Worm (Caenorhabditis elegans) whole organism, L3 larva: ENCODE measurements around the gene F22E5.20.
"Not testable (repeated sequence)": the region's sequence is repeated elsewhere in the genome, so short reads cannot be mapped to it uniquely, and the experiment has no call there.

ENCODE experiments used
- R02D3.7 ChIP-seq: fragments of 150-350 bp; optimal IDR thresholded peaks from 2 replicates; lab custom pipeline; 2014; ENCODE audit warnings: missing biosample characterization, missing genetic modification characterization
- aly-2 ChIP-seq: fragments of 150-350 bp; optimal IDR thresholded peaks from 2 replicates; lab custom pipeline; 2014; ENCODE audit warnings: missing biosample characterization, missing genetic modification characterization
- ceh-82 ChIP-seq: fragments of 150-350 bp; optimal IDR thresholded peaks from 2 replicates; lab custom pipeline; 2014; ENCODE audit warnings: missing biosample characterization, missing genetic modification characterization
- daf-12 ChIP-seq: fragments of 150-350 bp; optimal IDR thresholded peaks from 2 replicates; lab custom pipeline; 2014; ENCODE audit warnings: missing biosample characterization, missing genetic modification reagents, missing genetic modification characterization
- egl-27 ChIP-seq: sonication (generic microtip); optimal IDR thresholded peaks from 4 replicates; lab custom pipeline; 2017; ENCODE audit warnings: missing biosample characterization, missing genetic modification reagents, missing genetic modification characterization
- egl-5 ChIP-seq: fragments of 150-350 bp; optimal IDR thresholded peaks from 2 replicates; lab custom pipeline; 2017; ENCODE audit warnings: missing biosample characterization, missing genetic modification reagents, missing genetic modification characterization, inconsistent platforms
- elt-1 ChIP-seq: fragments of 150-350 bp; optimal IDR thresholded peaks from 2 replicates; lab custom pipeline; 2014; ENCODE audit warnings: missing biosample characterization, missing genetic modification characterization
- elt-2 ChIP-seq: sonication (generic microtip); optimal IDR thresholded peaks from 2 replicates; lab custom pipeline; 2016; ENCODE audit warnings: missing genetic modification reagents, mild to moderate bottlenecking, missing genetic modification characterization, missing compliant biosample characterization
- eor-1 ChIP-seq, 2 experiments: fragments of 150-350 bp; optimal IDR thresholded peaks; 2 replicates each; lab custom pipeline; 2014 to 2018; ENCODE audit warnings: missing biosample characterization in 2 of 2, missing genetic modification characterization in 2 of 2
- fkh-10 ChIP-seq: sonication (generic microtip); optimal IDR thresholded peaks from 2 replicates; lab custom pipeline; 2017; ENCODE audit warnings: missing biosample characterization, missing genetic modification reagents, missing genetic modification characterization
- fkh-2 ChIP-seq: fragments of 150-350 bp; optimal IDR thresholded peaks from 2 replicates; lab custom pipeline; 2014; ENCODE audit warnings: missing biosample characterization, missing genetic modification reagents, missing genetic modification characterization
- fos-1 ChIP-seq: fragments of 150-350 bp; optimal IDR thresholded peaks from 2 replicates; lab custom pipeline; 2014; ENCODE audit warnings: missing biosample characterization, missing genetic modification characterization
- jun-1 ChIP-seq: fragments of 150-350 bp; optimal IDR thresholded peaks from 2 replicates; lab custom pipeline; 2014; ENCODE audit warnings: missing biosample characterization, missing genetic modification reagents, missing genetic modification characterization
- lin-15B ChIP-seq: fragments of 150-350 bp; optimal IDR thresholded peaks from 2 replicates; lab custom pipeline; 2014; ENCODE audit warnings: missing biosample characterization, missing genetic modification characterization
- lin-39 ChIP-seq: fragments of 150-350 bp; optimal IDR thresholded peaks from 2 replicates; lab custom pipeline; 2018; ENCODE audit warnings: missing biosample characterization, missing genetic modification reagents, missing genetic modification characterization
- lsy-12 ChIP-seq: sonication (generic microtip); optimal IDR thresholded peaks from 2 replicates; lab custom pipeline; 2016; ENCODE audit warnings: mild to moderate bottlenecking, missing genetic modification characterization, missing compliant biosample characterization
- mdl-1 ChIP-seq: fragments of 150-350 bp; optimal IDR thresholded peaks from 2 replicates; lab custom pipeline; 2014; ENCODE audit warnings: missing biosample characterization, missing genetic modification characterization
- mml-1 ChIP-seq: fragments of 150-350 bp; sonication (generic microtip); optimal IDR thresholded peaks from 3 replicates; lab custom pipeline; 2014; ENCODE audit warnings: missing biosample characterization, missing genetic modification characterization
- nhr-11 ChIP-seq: fragments of 150-350 bp; optimal IDR thresholded peaks from 2 replicates; lab custom pipeline; 2014; ENCODE audit warnings: missing biosample characterization, missing genetic modification characterization
- nhr-12 ChIP-seq: fragments of 150-350 bp; optimal IDR thresholded peaks from 2 replicates; lab custom pipeline; 2014; ENCODE audit warnings: missing biosample characterization, missing genetic modification characterization
- nhr-23 ChIP-seq: fragments of 150-350 bp; optimal IDR thresholded peaks from 2 replicates; lab custom pipeline; 2014; ENCODE audit warnings: missing biosample characterization, missing genetic modification reagents, missing genetic modification characterization
- nhr-28 ChIP-seq: fragments of 150-350 bp; optimal IDR thresholded peaks from 2 replicates; lab custom pipeline; 2014; ENCODE audit warnings: missing biosample characterization, missing genetic modification characterization
- nhr-67 ChIP-seq: fragments of 150-350 bp; optimal IDR thresholded peaks from 2 replicates; lab custom pipeline; 2014; ENCODE audit warnings: missing biosample characterization, missing genetic modification characterization
- pha-4 ChIP-seq: fragments of 150-350 bp; optimal IDR thresholded peaks from 2 replicates; lab custom pipeline; 2014; ENCODE audit warnings: missing biosample characterization, missing genetic modification reagents, missing genetic modification characterization
- pqm-1 ChIP-seq: fragments of 150-350 bp; optimal IDR thresholded peaks from 2 replicates; lab custom pipeline; 2017; ENCODE audit warnings: missing biosample characterization, missing genetic modification characterization, inconsistent platforms
- sea-2 ChIP-seq: fragments of 150-350 bp; sonication (generic microtip); optimal IDR thresholded peaks from 4 replicates; lab custom pipeline; 2014; ENCODE audit warnings: missing biosample characterization, missing genetic modification reagents, missing genetic modification characterization
- skn-1 ChIP-seq: fragments of 150-350 bp; optimal IDR thresholded peaks from 2 replicates; lab custom pipeline; 2014; ENCODE audit warnings: missing biosample characterization, missing genetic modification characterization
- unc-39 ChIP-seq: sonication (generic microtip); optimal IDR thresholded peaks from 4 replicates; lab custom pipeline; 2017; ENCODE audit warnings: missing biosample characterization, missing genetic modification characterization
- zag-1 ChIP-seq: fragments of 150-350 bp; optimal IDR thresholded peaks from 2 replicates; lab custom pipeline; 2014; ENCODE audit warnings: missing biosample characterization, missing genetic modification characterization
- ztf-4 ChIP-seq: fragments of 150-350 bp; optimal IDR thresholded peaks from 2 replicates; lab custom pipeline; 2014; ENCODE audit warnings: missing biosample characterization, missing genetic modification characterization

Gene F22E5.20

ce11 chrII:2681118-2681517, 7.7 kb upstream of the F22E5.20 start, which contains the start of gene F34D6.1:
Gene F34D6.1 (minus strand): TSS chrII:2681218.
- no peak for TF ChIP-seq fos-1 (tag; lab: Kevin White, UChicago)
- no peak for TF ChIP-seq mdl-1 (tag; lab: Kevin White, UChicago)
- no peak for TF ChIP-seq fkh-2 (tag; lab: Kevin White, UChicago)

- no peak for TF ChIP-seq eor-1 (tag; optimal IDR thresholded peaks at IDR 0.05; lab: Kevin White, UChicago)
- TF ChIP-seq daf-12 (tag; lab: Kevin White, UChicago): no peak
- peak; percentile 4 for TF ChIP-seq skn-1 (tag; lab: Kevin White, UChicago)
- no peak for TF ChIP-seq fkh-2 (tag; lab: Kevin White, UChicago)
- TF ChIP-seq ceh-82: no peak
- TF ChIP-seq egl-5 (tag; lab: Kevin White, UChicago): no peak
- TF ChIP-seq fkh-10 (GFP tag; lab: Kevin White, UChicago): no peak
- TF ChIP-seq elt-1: no peak
- no peak for TF ChIP-seq jun-1 (tag; lab: Kevin White, UChicago)
- no peak for TF ChIP-seq mdl-1 (tag; lab: Kevin White, UChicago)
- TF ChIP-seq unc-39 (tag; lab: Kevin White, UChicago): no peak
- no peak for TF ChIP-seq nhr-23 (tag; lab: Kevin White, UChicago)
- TF ChIP-seq R02D3.7 (tag; lab: Kevin White, UChicago): no peak
- TF ChIP-seq lsy-12 (tag; lab: Kevin White, UChicago): no peak
- no peak for TF ChIP-seq lin-39 (tag; lab: Kevin White, UChicago)
- TF ChIP-seq lin-15B (tag; lab: Kevin White, UChicago): no peak
- peak; percentile 94 for TF ChIP-seq elt-2 (tag; lab: Kevin White, UChicago)
- TF ChIP-seq mml-1 (tag; lab: Kevin White, UChicago): no peak
- TF ChIP-seq pqm-1: peak; percentile 69
These were observed 4.2 kb upstream of the F22E5.20 start, which contains the start of gene F22E5.17 for ce11 chrII:2677534-2678168. Gene F22E5.17 (plus strand): TSS chrII:2678041.

ce11 chrII:2672320-2672719, 1.1 kb downstream of the F22E5.20 start, which contains the start of gene sri-57:
Gene sri-57 (minus strand): TSS chrII:2672420.
- TF ChIP-seq fos-1 (tag; lab: Kevin White, UChicago); sea-2 (GFP tag; lab: Kevin White, UChicago); mdl-1 (tag; lab: Kevin White, UChicago): not testable (repeated sequence)

- TF ChIP-seq pha-4 (no peak), nhr-28 (no peak), mml-1 (tag; lab: Kevin White, UChicago) (no peak), eor-1 (tag; optimal IDR thresholded peaks at IDR 0.05; lab: Kevin White, UChicago) (no peak), sea-2 (GFP tag; lab: Kevin White, UChicago) (no peak)
These were observed 7.8 kb downstream of the F22E5.20 start, which contains the start of gene F22E5.22 for ce11 chrII:2665606-2666005. Gene F22E5.22 (plus strand): TSS chrII:2665906.

DNA sequence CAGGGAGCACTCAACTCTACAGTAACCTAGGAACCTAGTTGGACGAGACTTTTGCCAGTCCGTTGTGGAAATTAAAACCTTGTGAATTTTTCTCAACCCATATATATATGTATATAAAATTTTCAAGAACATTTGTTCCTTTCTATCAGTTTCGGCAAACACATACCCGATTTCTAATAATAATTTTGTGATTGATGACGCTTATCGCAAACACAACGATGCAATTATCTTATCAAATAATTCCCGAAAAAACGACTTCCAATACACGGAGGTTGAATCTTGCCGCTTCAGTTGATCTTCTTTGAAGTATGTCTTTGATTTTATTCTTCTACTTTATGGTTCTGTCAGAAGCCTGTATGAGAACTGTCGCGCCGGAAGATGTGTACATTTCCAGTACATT, 8.4 kb downstream of the F22E5.20 start, which contains the start of gene F22E5.2:
Gene F22E5.2 (plus strand): TSS at position 301 of the 400 bp plus-strand sequence.
- TF ChIP-seq nhr-12, daf-12, unc-39 (tag; lab: Kevin White, UChicago): not testable (repeated sequence)

DNA sequence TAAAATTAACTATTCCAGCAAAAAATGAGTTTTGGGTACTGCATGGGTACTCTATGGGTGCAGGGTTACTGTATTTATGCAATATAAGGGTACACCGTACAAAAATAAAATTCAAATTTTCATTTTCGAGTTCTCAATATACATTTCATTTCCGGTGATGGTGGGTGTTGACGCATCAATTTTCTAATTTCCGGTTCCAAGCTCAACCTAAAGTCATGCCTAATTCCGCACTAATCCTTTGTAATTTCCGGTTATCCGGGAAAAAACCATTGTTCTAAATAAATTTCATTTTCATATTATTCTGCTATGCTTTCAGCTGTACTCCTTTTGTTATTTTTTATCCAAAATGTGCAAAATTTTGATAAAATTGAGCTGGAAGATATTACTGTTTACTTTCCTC, 14.1 kb downstream of the F22E5.20 start, which contains the start of gene gcy-21:
Gene gcy-21 (plus strand): TSS at position 301 of the 400 bp plus-strand sequence.
- no peak for TF ChIP-seq pqm-1

ce11 chrII:2656606-2657005, 16.8 kb downstream of the F22E5.20 start, which contains the start of gene sri-47:
Gene sri-47 (plus strand): TSS chrII:2656906.
- no peak for TF ChIP-seq aly-2 (tag; lab: Kevin White, UChicago)
- TF ChIP-seq nhr-67 (tag; lab: Kevin White, UChicago): no peak
- no peak for TF ChIP-seq nhr-11 (tag; lab: Kevin White, UChicago)
- TF ChIP-seq daf-12 (tag; lab: Kevin White, UChicago): no peak
- TF ChIP-seq ceh-82: no peak
- TF ChIP-seq zag-1 (tag; lab: Kevin White, UChicago): no peak
- TF ChIP-seq egl-27 (tag; lab: Kevin White, UChicago): no peak
- no peak for TF ChIP-seq elt-1
- no peak for TF ChIP-seq fkh-10 (GFP tag; lab: Kevin White, UChicago)
- no peak for TF ChIP-seq skn-1 (tag; lab: Kevin White, UChicago)
- no peak for TF ChIP-seq ztf-4 (tag; lab: Kevin White, UChicago)
